Worm (Caenorhabditis elegans): ENCODE measurements around the gene F54D5.3.

The F54D5.3 gene

ce11 chrII:11582698-11583097 lies 11.1 kb downstream of the F54D5.3 start, which contains the start of gene ints-7:
TSS of gene ints-7 (plus strand) at chrII:11582849.
- TF ChIP-seq him-1 (tag; optimal IDR thresholded peaks at IDR 0.05) (no peak), dao-5 (tag; optimal IDR thresholded peaks at IDR 0.05) (no peak), W03F9.2 (tag; optimal IDR thresholded peaks at IDR 0.05) (no peak)

ce11 chrII:11588304-11588703 lies 16.7 kb downstream of the F54D5.3 start:
- TF ChIP-seq him-1 (tag; optimal IDR thresholded peaks at IDR 0.05) (no peak), W03F9.2 (tag; optimal IDR thresholded peaks at IDR 0.05) (no peak), dao-5 (tag; optimal IDR thresholded peaks at IDR 0.05) (no peak)

- TF ChIP-seq dao-5 (tag; optimal IDR thresholded peaks at IDR 0.05) (no peak), him-1 (tag; optimal IDR thresholded peaks at IDR 0.05) (no peak), W03F9.2 (tag; optimal IDR thresholded peaks at IDR 0.05) (no peak)
These were observed 20.0 kb downstream of the F54D5.3 start for ce11 chrII:11591558-11591957.

DNA sequence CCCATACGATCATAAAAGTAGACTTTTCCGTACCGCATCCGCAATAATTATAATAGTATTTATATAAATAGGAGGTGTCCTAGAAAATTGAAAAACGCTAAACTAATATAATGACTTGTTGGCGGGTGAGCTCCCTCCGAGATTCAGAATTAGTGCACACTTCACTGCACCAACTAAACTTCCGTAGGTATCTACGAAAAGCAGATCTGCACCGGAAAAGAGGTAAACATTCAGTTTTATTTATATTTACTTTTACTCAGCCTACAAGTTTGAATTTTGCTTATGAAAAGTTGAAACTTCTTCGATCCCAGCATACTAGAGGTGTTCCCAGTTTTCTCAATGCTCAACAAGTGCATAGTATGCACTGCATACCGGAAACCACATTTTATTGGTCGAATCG lies 20.4 kb downstream of the F54D5.3 start, which contains the start of gene F07A11.1:
Gene F07A11.1, minus strand, starts transcription at position 101 of the 400 bp plus-strand sequence.
- no peak for TF ChIP-seq him-1 (tag; optimal IDR thresholded peaks at IDR 0.05)
- TF ChIP-seq W03F9.2 (tag; optimal IDR thresholded peaks at IDR 0.05): no peak
- no peak for TF ChIP-seq dao-5 (tag; optimal IDR thresholded peaks at IDR 0.05)

ce11 chrII:11595368-11595996 lies 23.9 kb downstream of the F54D5.3 start, which contains the start of gene gfat-1:
TSS of gene gfat-1 (minus strand) at chrII:11595418.
- TF ChIP-seq W03F9.2 (tag; optimal IDR thresholded peaks at IDR 0.05) (no peak), dao-5 (tag; optimal IDR thresholded peaks at IDR 0.05) (no peak), him-1 (tag; optimal IDR thresholded peaks at IDR 0.05) (no peak)

DNA sequence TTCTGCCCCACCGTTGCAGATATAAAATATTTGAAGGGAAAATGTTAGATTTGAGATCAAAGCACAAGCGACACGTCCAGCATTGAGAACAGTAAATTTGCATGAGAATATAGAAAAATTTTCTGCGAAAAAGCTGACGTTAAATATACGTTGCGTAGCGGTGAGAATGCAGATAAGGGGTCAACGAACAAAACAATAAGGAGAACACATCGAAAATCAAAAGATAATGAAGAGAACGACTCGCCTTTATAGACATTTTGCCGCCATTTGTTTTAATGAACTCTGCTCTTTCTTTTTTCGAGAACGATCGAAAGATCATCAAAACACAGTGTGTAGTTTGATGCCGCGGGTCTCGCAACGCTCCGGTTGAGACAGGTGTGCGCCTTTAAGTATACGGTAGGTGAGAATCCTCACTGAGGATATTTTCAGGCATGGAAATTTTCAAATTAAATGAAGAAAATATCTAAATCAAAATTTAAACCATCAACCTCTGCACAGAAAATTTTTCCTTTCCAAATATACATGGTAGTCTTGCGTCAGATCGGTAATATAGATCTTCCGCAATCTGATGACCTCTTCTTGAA lies 24.6 kb downstream of the F54D5.3 start:
- TF ChIP-seq W03F9.2 (tag; optimal IDR thresholded peaks at IDR 0.05) (no peak), him-1 (tag; optimal IDR thresholded peaks at IDR 0.05) (no peak), dao-5 (tag; optimal IDR thresholded peaks at IDR 0.05) (no peak)

DNA sequence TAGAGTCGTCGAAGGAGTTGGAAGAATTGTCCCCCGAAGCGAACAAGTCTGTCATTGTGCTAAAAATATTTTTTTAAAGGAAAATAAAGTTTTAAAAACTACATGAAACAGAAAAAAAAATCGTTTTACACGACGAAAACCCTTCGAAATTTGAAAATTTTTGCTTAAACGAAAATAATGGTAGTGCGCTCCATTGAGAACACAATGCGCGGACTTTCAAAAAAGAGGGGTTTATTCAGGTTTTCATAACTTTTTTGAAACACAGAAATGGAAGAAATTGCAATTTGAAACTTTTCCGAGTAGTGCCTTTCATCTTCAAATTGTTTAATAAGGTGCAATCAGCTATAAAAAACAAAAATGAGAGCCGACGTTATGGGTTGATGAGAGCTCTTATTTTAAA lies 28.1 kb downstream of the F54D5.3 start, which contains the start of gene npp-5:
Gene npp-5, minus strand, starts transcription at position 59 of the 400 bp plus-strand sequence.
- TF ChIP-seq dao-5 (tag; optimal IDR thresholded peaks at IDR 0.05) (no peak), W03F9.2 (tag; optimal IDR thresholded peaks at IDR 0.05) (no peak), him-1 (tag; optimal IDR thresholded peaks at IDR 0.05) (no peak)

- TF ChIP-seq W03F9.2 (tag; optimal IDR thresholded peaks at IDR 0.05): no peak
- TF ChIP-seq him-1 (tag; optimal IDR thresholded peaks at IDR 0.05): no peak
- TF ChIP-seq dao-5 (tag; optimal IDR thresholded peaks at IDR 0.05): no peak
These were observed 29.1 kb downstream of the F54D5.3 start, which contains the start of gene F07A11.4 for ce11 chrII:11600711-11601110. TSS of gene F07A11.4 (plus strand) at chrII:11601011.

DNA sequence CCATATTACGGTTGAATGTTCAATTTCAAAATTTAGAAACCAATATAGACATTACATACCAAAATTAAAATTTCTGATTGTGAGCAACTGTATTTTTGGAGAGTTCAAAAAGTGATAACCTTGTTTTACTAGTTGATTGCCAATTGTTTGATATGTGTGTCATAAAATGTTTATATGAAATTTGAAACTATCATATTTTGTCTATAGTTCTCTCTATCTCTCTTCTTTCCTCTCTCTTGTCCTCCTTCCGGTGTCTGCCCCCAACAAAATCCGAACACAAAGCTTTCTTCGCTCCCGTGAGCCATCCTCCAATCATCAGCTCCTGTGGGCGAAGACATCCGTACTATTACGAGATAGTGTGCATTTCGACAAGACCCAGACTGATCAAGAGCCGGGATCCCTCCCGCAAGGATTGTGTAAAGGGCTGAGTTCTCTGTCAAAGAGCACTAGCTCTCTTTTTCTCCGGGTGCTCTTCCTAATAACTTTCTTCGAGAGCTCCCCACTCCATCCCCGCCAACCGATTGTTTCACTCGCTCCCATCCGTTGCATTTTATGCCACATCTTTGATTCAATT lies 30.9 kb downstream of the F54D5.3 start:
- no peak for TF ChIP-seq him-1 (tag; optimal IDR thresholded peaks at IDR 0.05)
- TF ChIP-seq W03F9.2 (tag; optimal IDR thresholded peaks at IDR 0.05): no peak
- no peak for TF ChIP-seq dao-5 (tag; optimal IDR thresholded peaks at IDR 0.05)

ce11 chrII:11604613-11605012 lies 33.0 kb downstream of the F54D5.3 start:
- TF ChIP-seq W03F9.2 (tag; optimal IDR thresholded peaks at IDR 0.05) (no peak), him-1 (tag; optimal IDR thresholded peaks at IDR 0.05) (no peak), dao-5 (tag; optimal IDR thresholded peaks at IDR 0.05) (no peak)

ce11 chrII:11611462-11611861 lies 39.9 kb downstream of the F54D5.3 start:
- TF ChIP-seq dao-5 (tag; optimal IDR thresholded peaks at IDR 0.05) (no peak), W03F9.2 (tag; optimal IDR thresholded peaks at IDR 0.05) (no peak), him-1 (tag; optimal IDR thresholded peaks at IDR 0.05) (no peak)

- TF ChIP-seq dao-5 (tag; optimal IDR thresholded peaks at IDR 0.05) (no peak), W03F9.2 (tag; optimal IDR thresholded peaks at IDR 0.05) (no peak), him-1 (tag; optimal IDR thresholded peaks at IDR 0.05) (no peak)
These were observed 40.6 kb downstream of the F54D5.3 start, which contains the start of gene F07A11.5 for ce11 chrII:11612034-11612723. TSS of gene F07A11.5 (plus strand) at chrII:11612300.

DNA sequence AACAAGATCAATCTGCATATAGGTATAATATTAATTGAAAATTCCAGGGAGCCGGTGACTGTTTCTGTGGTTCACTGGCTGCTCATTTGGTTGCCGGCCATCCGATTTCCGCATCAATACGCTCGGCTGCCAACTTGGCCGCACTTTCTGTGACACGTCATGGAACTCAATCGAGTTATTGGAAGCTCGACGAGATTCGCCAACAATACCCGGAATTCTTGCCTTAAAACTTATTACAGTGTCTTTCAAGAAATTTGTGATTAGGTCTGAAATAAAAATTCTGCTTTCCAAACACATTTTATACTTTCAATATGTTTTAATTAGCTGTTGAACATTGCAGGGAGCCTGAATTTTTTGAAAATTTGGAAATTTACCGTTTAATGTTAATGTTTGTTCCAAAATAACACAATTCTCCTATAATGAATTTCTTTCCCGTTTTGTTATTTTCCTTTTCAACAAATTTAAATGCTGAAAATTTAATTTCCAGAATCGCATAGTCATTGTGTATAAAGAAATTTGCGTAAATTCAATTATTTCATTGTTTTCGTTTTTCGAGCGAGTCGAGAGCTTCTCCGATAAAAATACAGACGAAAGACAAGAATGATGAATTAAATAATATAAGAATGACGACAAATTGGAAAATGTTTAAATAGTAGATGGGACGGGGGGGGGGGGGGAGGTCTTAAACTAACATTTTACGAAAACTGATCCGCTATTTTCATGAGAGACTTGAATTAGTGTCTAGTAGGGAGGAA lies 42.7 kb downstream of the F54D5.3 start:
- TF ChIP-seq W03F9.2 (tag; optimal IDR thresholded peaks at IDR 0.05) (no peak), him-1 (tag; optimal IDR thresholded peaks at IDR 0.05) (no peak), dao-5 (tag; optimal IDR thresholded peaks at IDR 0.05) (no peak)

Measured in whole organism, L4/young adult.